Fruit fly (Drosophila melanogaster) whole organism: ENCODE measurements around the gene JMJD7.

Experiments
- CG8478 ChIP-seq: fragments of >200 bp; optimal IDR thresholded peaks from 2 replicates; lab custom pipeline; 2018; ENCODE audit warnings: inconsistent platforms
- Dll ChIP-seq: fragments of >200 bp; optimal IDR thresholded peaks from 2 replicates; lab custom pipeline; 2017
- EcR ChIP-seq, 2 experiments: fragments of >200 bp; optimal IDR thresholded peaks; 2 replicates each; lab custom pipeline; 2017; ENCODE audit warnings: missing biosample characterization in 2 of 2, missing genetic modification characterization in 2 of 2, missing genetic modification reagents in 2 of 2
- pan ChIP-seq: fragments of >200 bp; optimal IDR thresholded peaks from 2 replicates; lab custom pipeline; 2017
- psq ChIP-seq: fragments of >200 bp; optimal IDR thresholded peaks from 2 replicates; lab custom pipeline; 2017
- usp ChIP-seq: fragments of >200 bp; optimal IDR thresholded peaks from 2 replicates; lab custom pipeline; 2017; ENCODE audit warnings: missing biosample characterization, missing genetic modification characterization, mixed read lengths

DNA sequence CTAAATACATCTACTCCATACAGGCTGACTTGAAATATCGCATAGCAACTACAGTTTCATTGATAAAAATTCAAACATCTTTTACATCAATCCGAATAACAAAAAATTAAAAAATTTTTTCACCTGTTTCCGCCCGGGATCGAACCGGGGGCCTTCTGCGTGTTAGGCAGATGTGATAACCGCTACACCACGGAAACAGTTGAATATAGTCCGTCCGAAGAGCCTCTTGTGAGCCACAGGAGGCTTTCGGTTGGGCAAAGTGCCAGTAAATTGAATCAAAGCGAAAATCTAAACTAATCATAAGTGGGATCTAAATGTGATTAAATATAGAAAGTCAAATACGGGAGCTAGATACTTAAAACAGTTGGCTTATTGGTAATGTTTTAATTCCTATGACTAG lies 16.6 kb downstream of the JMJD7 start:
- TF ChIP-seq pan (lab: Kevin White, UChicago) (no peak), Dll (lab: Kevin White, UChicago) (no peak), EcR (GFP tag; optimal IDR thresholded peaks at IDR 0.05; lab: Kevin White, UChicago) (no peak), CG8478 (no peak), psq (lab: Kevin White, UChicago) (no peak), usp (no peak)
